Fruit fly (Drosophila melanogaster) whole organism, pupa: ENCODE data around the gene vls.
A peak's percentile ranks its signal among the peaks of the same experiment; 100 is the strongest.

Experiments used
- CG10348 ChIP-seq: fragments of 200-800 bp; sonication (Bioruptor generic); IDR thresholded peaks from 2 replicates; pipeline ENCODE4 v1.3.6; 2022; ENCODE audit warnings: missing biosample characterization, missing genetic modification characterization
- CG12605 ChIP-seq: fragments of 200-800 bp; sonication (Bioruptor generic); IDR thresholded peaks from 2 replicates; pipeline ENCODE4 v1.3.6; 2022; ENCODE audit warnings: missing biosample characterization, missing genetic modification characterization
- CG13204 ChIP-seq: fragments of 200-800 bp; sonication (Bioruptor generic); optimal IDR thresholded peaks from 2 replicates; lab custom pipeline; 2018; ENCODE audit warnings: missing biosample characterization, mild to moderate bottlenecking, missing genetic modification characterization, moderate library complexity
- CG14655 ChIP-seq: fragments of 200-800 bp; sonication (Bioruptor generic); optimal IDR thresholded peaks from 3 replicates; lab custom pipeline; 2017; ENCODE audit warnings: mild to moderate bottlenecking, missing biosample characterization, missing genetic modification reagents, missing genetic modification characterization
- CG15710 ChIP-seq: fragments of 200-800 bp; sonication (Bioruptor generic); optimal IDR thresholded peaks from 2 replicates; lab custom pipeline; 2018; ENCODE audit warnings: missing biosample characterization, mild to moderate bottlenecking, missing genetic modification characterization, moderate library complexity
- CG17806 ChIP-seq: fragments of 200-800 bp; sonication (Bioruptor generic); optimal IDR thresholded peaks from 2 replicates; lab custom pipeline; 2018; ENCODE audit warnings: missing biosample characterization, mild to moderate bottlenecking, missing genetic modification characterization, moderate library complexity
- CG32121 ChIP-seq: fragments of 200-800 bp; sonication (Bioruptor generic); IDR thresholded peaks from 2 replicates; pipeline ENCODE4 v1.3.6; 2022; ENCODE audit warnings: missing biosample characterization, missing genetic modification characterization
- CG34367 ChIP-seq: fragments of 200-800 bp; sonication (Bioruptor generic); optimal IDR thresholded peaks from 2 replicates; lab custom pipeline; 2018; ENCODE audit warnings: missing biosample characterization, mild to moderate bottlenecking, missing genetic modification characterization
- CG4496 ChIP-seq: fragments of 200-800 bp; sonication (Bioruptor generic); IDR thresholded peaks from 3 replicates; pipeline ENCODE4 v1.3.6; 2022; ENCODE audit warnings: missing biosample characterization, missing genetic modification characterization
- CG8159 ChIP-seq: fragments of 200-800 bp; sonication (Bioruptor generic); optimal IDR thresholded peaks from 3 replicates; lab custom pipeline; 2018; ENCODE audit warnings: missing biosample characterization, mild to moderate bottlenecking, missing genetic modification characterization, moderate library complexity
- CG8301 ChIP-seq: fragments of 200-800 bp; sonication (Bioruptor generic); optimal IDR thresholded peaks from 2 replicates; lab custom pipeline; 2018; ENCODE audit warnings: missing biosample characterization, mild to moderate bottlenecking, missing genetic modification characterization
- CG9948 ChIP-seq: fragments of 200-800 bp; sonication (Bioruptor generic); optimal IDR thresholded peaks from 2 replicates; lab custom pipeline; 2018; ENCODE audit warnings: missing biosample characterization, mild to moderate bottlenecking, missing genetic modification characterization, moderate library complexity
- D1 ChIP-seq: fragments of 200-800 bp; sonication (Bioruptor generic); optimal IDR thresholded peaks from 2 replicates; lab custom pipeline; 2018; ENCODE audit warnings: missing biosample characterization, mild to moderate bottlenecking, missing genetic modification characterization, moderate library complexity
- EcR ChIP-seq: fragments of 200-800 bp; sonication (Bioruptor generic); optimal IDR thresholded peaks from 3 replicates; lab custom pipeline; 2019; ENCODE audit warnings: missing biosample characterization, missing genetic modification characterization, mild to moderate bottlenecking, moderate library complexity, missing genetic modification reagents
- Ets98B ChIP-seq: fragments of 200-800 bp; sonication (Bioruptor generic); IDR thresholded peaks from 2 replicates; pipeline ENCODE4 v1.3.6; 2022; ENCODE audit warnings: missing biosample characterization, missing genetic modification characterization
- Pif1A ChIP-seq: fragments of 200-800 bp; sonication (Bioruptor generic); optimal IDR thresholded peaks from 3 replicates; lab custom pipeline; 2016; ENCODE audit warnings: missing biosample characterization, missing genetic modification characterization
- Pif1B ChIP-seq: fragments of 200-800 bp; sonication (Bioruptor generic); optimal IDR thresholded peaks from 3 replicates; lab custom pipeline; 2016; ENCODE audit warnings: missing biosample characterization, missing genetic modification characterization
- Snoo ChIP-seq: fragments of 200-800 bp; sonication (Bioruptor generic); optimal IDR thresholded peaks from 3 replicates; lab custom pipeline; 2017; ENCODE audit warnings: missing biosample characterization, mild to moderate bottlenecking, missing genetic modification characterization, inconsistent platforms
- fd96Ca ChIP-seq: fragments of 200-800 bp; sonication (Bioruptor generic); IDR thresholded peaks from 3 replicates; pipeline ENCODE4 v1.3.6; 2022; ENCODE audit warnings: missing biosample characterization, missing genetic modification characterization
- gl ChIP-seq: fragments of 200-800 bp; sonication (Bioruptor generic); optimal IDR thresholded peaks from 2 replicates; lab custom pipeline; 2018; ENCODE audit warnings: missing biosample characterization, mild to moderate bottlenecking, missing genetic modification characterization
- rn ChIP-seq: fragments of 200-800 bp; sonication (Bioruptor generic); IDR thresholded peaks from 2 replicates; pipeline ENCODE4 v1.3.6; 2022; ENCODE audit warnings: missing biosample characterization, missing genetic modification characterization

Gene vls

dm6 chr2L:20065516-20065915 lies at the start of gene vls:
Gene vls (minus strand): TSS chr2L:20065679.
- TF ChIP-seq gl (tag; lab: Kevin White, UChicago), result no peak

- TF ChIP-seq CG9948 (tag; lab: Kevin White, UChicago), result no peak
Measured at dm6 chr2L:20106595-20106994, 41.1 kb upstream of the vls start.

dm6 chr2L:20104526-20104925 lies 39.0 kb upstream of the vls start:
- no peak for TF ChIP-seq CG12605 (GFP tag; lab: Robert Waterston, UW)
- TF ChIP-seq Snoo (tag; lab: Kevin White, UChicago), result no peak
- TF ChIP-seq fd96Ca, result no peak
- no peak for TF ChIP-seq CG15710 (tag; lab: Kevin White, UChicago)
- no peak for TF ChIP-seq CG9948 (tag; lab: Kevin White, UChicago)
- no peak for TF ChIP-seq Pif1B
- no peak for TF ChIP-seq D1 (tag; lab: Kevin White, UChicago)
- TF ChIP-seq Pif1A (GFP tag; lab: Kevin White, UChicago), result no peak
- TF ChIP-seq CG13204, result no peak
- TF ChIP-seq CG32121 (GFP tag; lab: Robert Waterston, UW), result no peak
- TF ChIP-seq gl (tag; lab: Kevin White, UChicago), result no peak
- no peak for TF ChIP-seq CG17806
- no peak for TF ChIP-seq CG8159 (tag; lab: Kevin White, UChicago)
- no peak for TF ChIP-seq CG34367 (tag; lab: Kevin White, UChicago)
- no peak for TF ChIP-seq Ets98B (GFP tag; lab: Robert Waterston, UW)

dm6 chr2L:20104050-20104449 lies 38.6 kb upstream of the vls start, which contains the start of gene CG13970:
Gene CG13970 (minus strand): TSS chr2L:20104150.
- no peak for TF ChIP-seq Pif1A (GFP tag; lab: Kevin White, UChicago)
- no peak for TF ChIP-seq rn (GFP tag; lab: Robert Waterston, UW)
- TF ChIP-seq CG4496 (GFP tag; lab: Robert Waterston, UW), result no peak

- no peak for TF ChIP-seq fd96Ca
- TF ChIP-seq CG12605 (GFP tag; lab: Robert Waterston, UW), result 0 out of 2 replicates have a peak, but pooled peaks have one; percentile 13
- no peak for TF ChIP-seq CG32121 (GFP tag; lab: Robert Waterston, UW)
- TF ChIP-seq CG14655 (GFP tag; lab: Kevin White, UChicago), result no peak
- no peak for TF ChIP-seq CG10348 (GFP tag; lab: Robert Waterston, UW)
- no peak for TF ChIP-seq EcR
- TF ChIP-seq CG8301 (tag; lab: Kevin White, UChicago), result no peak
- TF ChIP-seq Snoo (tag; lab: Kevin White, UChicago), result no peak
- TF ChIP-seq D1 (tag; lab: Kevin White, UChicago), result no peak
- TF ChIP-seq CG8159 (tag; lab: Kevin White, UChicago), result peak; percentile 87
- no peak for TF ChIP-seq CG9948 (tag; lab: Kevin White, UChicago)
- peak; percentile 5; the same call in 1 of the 2 replicates for TF ChIP-seq Ets98B (GFP tag; lab: Robert Waterston, UW)
Measured at dm6 chr2L:20098194-20098593, 32.7 kb upstream of the vls start.

dm6 chr2L:20097773-20098172 lies 32.3 kb upstream of the vls start:
- TF ChIP-seq fd96Ca (peak; percentile 13; the same call in 1 of the 3 replicates), CG13204 (no peak), CG4496 (GFP tag; lab: Robert Waterston, UW) (peak; percentile 8; the same call in 1 of the 3 replicates), gl (tag; lab: Kevin White, UChicago) (no peak), D1 (tag; lab: Kevin White, UChicago) (no peak), Ets98B (GFP tag; lab: Robert Waterston, UW) (peak; percentile 22)

dm6 chr2L:20097105-20097631 lies 31.7 kb upstream of the vls start, which contains the start of the genes mRpS18B and Kua:
Gene mRpS18B (minus strand): TSS chr2L:20097253.
Gene Kua (plus strand): TSS chr2L:20097581.
- no peak for TF ChIP-seq CG13204
- peak; percentile 61 for TF ChIP-seq D1 (tag; lab: Kevin White, UChicago)
- peak; percentile 41 for TF ChIP-seq CG14655 (GFP tag; lab: Kevin White, UChicago)
- TF ChIP-seq CG8159 (tag; lab: Kevin White, UChicago), result peak; percentile 55
- peak; percentile 38 for TF ChIP-seq CG15710 (tag; lab: Kevin White, UChicago)
- no peak for TF ChIP-seq EcR
- TF ChIP-seq CG9948 (tag; lab: Kevin White, UChicago), result no peak
- peak; percentile 46 for TF ChIP-seq Ets98B (GFP tag; lab: Robert Waterston, UW)
- peak; percentile 41; the same call in 1 of the 3 replicates for TF ChIP-seq CG4496 (GFP tag; lab: Robert Waterston, UW)
- no peak for TF ChIP-seq fd96Ca
- TF ChIP-seq CG10348 (GFP tag; lab: Robert Waterston, UW), result no peak
- TF ChIP-seq CG12605 (GFP tag; lab: Robert Waterston, UW), result no peak
- TF ChIP-seq Pif1A (GFP tag; lab: Kevin White, UChicago), result no peak
- no peak for TF ChIP-seq CG34367 (tag; lab: Kevin White, UChicago)
- no peak for TF ChIP-seq Pif1B
- peak; percentile 39 for TF ChIP-seq CG17806
- peak; percentile 28 for TF ChIP-seq CG8301 (tag; lab: Kevin White, UChicago)
- no peak for TF ChIP-seq CG32121 (GFP tag; lab: Robert Waterston, UW)
- no peak for TF ChIP-seq rn (GFP tag; lab: Robert Waterston, UW)
- TF ChIP-seq Snoo (tag; lab: Kevin White, UChicago), result no peak
